Fruit fly (Drosophila melanogaster) whole organism, embryonic: ENCODE results near the gene CG13928.

Source experiments
- C15 ChIP-seq: fragments of 200-800 bp; sonication (Bioruptor generic); IDR thresholded peaks from 3 replicates; pipeline ENCODE4 v1.3.6; 2022; ENCODE audit warnings: missing biosample characterization, missing genetic modification characterization
- CG3847 ChIP-seq: fragments of 200-800 bp; sonication (Bioruptor generic); IDR thresholded peaks from 2 replicates; pipeline ENCODE4 v1.3.6; 2022; ENCODE audit warnings: missing biosample characterization, missing genetic modification characterization
- CG4617 ChIP-seq: fragments of 200-800 bp; sonication (Bioruptor generic); optimal IDR thresholded peaks from 3 replicates; lab custom pipeline; 2016; ENCODE audit warnings: missing biosample characterization, missing genetic modification characterization, borderline replicate concordance
- CG6683 ChIP-seq: fragments of 200-800 bp; sonication (Bioruptor generic); optimal IDR thresholded peaks from 2 replicates; lab custom pipeline; 2017; ENCODE audit warnings: missing biosample characterization, mild to moderate bottlenecking, missing genetic modification characterization, missing genetic modification reagents
- CG7839 ChIP-seq: fragments of 200-800 bp; sonication (Bioruptor generic); optimal IDR thresholded peaks from 3 replicates; lab custom pipeline; 2018; ENCODE audit warnings: missing biosample characterization, mild to moderate bottlenecking, missing genetic modification characterization, moderate library complexity
- Ets97D ChIP-seq: fragments of 200-800 bp; sonication (Bioruptor generic); optimal IDR thresholded peaks from 3 replicates; lab custom pipeline; 2016; ENCODE audit warnings: missing biosample characterization, missing genetic modification characterization
- Fer3 ChIP-seq: fragments of 200-800 bp; sonication (Bioruptor generic); optimal IDR thresholded peaks from 2 replicates; lab custom pipeline; 2018; ENCODE audit warnings: missing biosample characterization, mild to moderate bottlenecking, missing genetic modification characterization, moderate library complexity
- HmgZ ChIP-seq: fragments of 200-800 bp; sonication (Bioruptor generic); optimal IDR thresholded peaks from 2 replicates; lab custom pipeline; 2018; ENCODE audit warnings: missing biosample characterization, mild to moderate bottlenecking, missing genetic modification characterization
- Hr39 ChIP-seq: fragments of >200 bp; optimal IDR thresholded peaks from 2 replicates; lab custom pipeline; 2017
- aop ChIP-seq: fragments of 200-800 bp; sonication (Bioruptor generic); IDR thresholded peaks from 2 replicates; pipeline ENCODE4 v1.3.6; 2022; ENCODE audit warnings: missing biosample characterization, missing genetic modification characterization
- az2 ChIP-seq: fragments of 200-800 bp; sonication (Bioruptor generic); optimal IDR thresholded peaks from 3 replicates; lab custom pipeline; 2016; ENCODE audit warnings: missing biosample characterization, missing genetic modification characterization
- fru ChIP-seq: fragments of >200 bp; optimal IDR thresholded peaks from 2 replicates; lab custom pipeline; 2017
- gfzf ChIP-seq: fragments of 200-800 bp; sonication (Bioruptor generic); optimal IDR thresholded peaks from 2 replicates; lab custom pipeline; 2016; ENCODE audit warnings: missing biosample characterization, mild to moderate bottlenecking, missing genetic modification characterization, moderate library complexity
- hb ChIP-seq: fragments of 200-800 bp; sonication (Bioruptor generic); IDR thresholded peaks from 3 replicates; pipeline ENCODE4 v1.3.6; 2022; ENCODE audit warnings: missing biosample characterization, missing genetic modification characterization; ENCODE audit not compliant: partially characterized antibody
- mirr ChIP-seq: fragments of 200-800 bp; sonication (Bioruptor generic); optimal IDR thresholded peaks from 3 replicates; lab custom pipeline; 2018; ENCODE audit warnings: missing biosample characterization, mild to moderate bottlenecking, missing genetic modification characterization
- tio ChIP-seq: fragments of 200-800 bp; sonication (Bioruptor generic); optimal IDR thresholded peaks from 2 replicates; lab custom pipeline; 2017; ENCODE audit warnings: missing biosample characterization, missing genetic modification characterization, inconsistent platforms

CG13928 gene

DNA sequence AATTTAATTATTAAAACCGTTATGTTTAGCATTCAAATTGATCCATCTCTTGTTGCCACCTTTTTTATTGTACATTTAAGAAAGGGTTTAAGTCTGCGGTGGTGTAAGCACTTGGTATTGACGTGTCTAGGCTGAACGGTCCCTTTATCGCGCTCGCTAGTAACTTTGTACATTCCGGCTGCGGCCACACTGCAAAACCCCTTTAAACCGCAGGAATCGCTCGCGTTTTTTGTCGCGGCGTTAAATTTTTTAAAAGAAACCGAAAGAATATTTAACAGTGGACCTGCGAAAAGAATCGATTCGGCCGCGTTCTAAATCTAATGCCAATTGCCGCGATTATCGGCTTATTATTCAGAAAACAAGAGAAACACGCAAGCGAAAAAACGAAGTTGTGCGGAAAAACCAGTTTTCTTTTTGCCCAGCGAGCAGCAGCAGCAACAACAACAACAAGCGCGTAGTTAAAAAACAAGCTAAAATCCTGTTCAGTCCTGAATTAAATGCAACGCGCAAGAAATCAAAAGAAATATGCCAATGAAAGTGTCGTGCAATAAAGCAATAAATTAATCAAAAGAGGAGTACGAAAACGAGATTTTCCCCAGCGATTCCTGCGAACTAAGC, 51.6 kb downstream of the CG13928 start, which contains the start of gene CG13917 (continued):
- no peak for TF ChIP-seq aop
- no peak for TF ChIP-seq Hr39 (lab: Kevin White, UChicago)
- no peak for TF ChIP-seq CG7839
- TF ChIP-seq CG3847 (GFP tag; lab: Robert Waterston, UW) = peak; percentile 84
- TF ChIP-seq CG4617 = peak; percentile 45
- TF ChIP-seq mirr = no peak
- no peak for TF ChIP-seq hb (GFP tag; lab: Robert Waterston, UW)
- TF ChIP-seq CG6683 (GFP tag; lab: Kevin White, UChicago) = no peak
- peak; percentile 34 for TF ChIP-seq HmgZ
- TF ChIP-seq Ets97D (GFP tag; lab: Kevin White, UChicago) = peak; percentile 95
- no peak for TF ChIP-seq az2 (GFP tag; lab: Kevin White, UChicago)
- TF ChIP-seq Fer3 (tag; lab: Kevin White, UChicago) = no peak
- TF ChIP-seq C15 (GFP tag; lab: Robert Waterston, UW) = no peak
- TF ChIP-seq gfzf = peak; percentile 98
- no peak for TF ChIP-seq tio (GFP tag; lab: Kevin White, UChicago)
- no peak for TF ChIP-seq fru (lab: Kevin White, UChicago)
